Fruit fly (Drosophila melanogaster) S2 (cell line): ENCODE measurements around the gene Lrrk.

Experiments
- CG8478 ChIP-seq: fragments of >200 bp; optimal IDR thresholded peaks from 2 replicates; lab custom pipeline; 2018
- CTCF ChIP-seq, 2 experiments: fragments of >200 bp; optimal IDR thresholded peaks; 2 replicates each; lab custom pipeline; 2018

DNA sequence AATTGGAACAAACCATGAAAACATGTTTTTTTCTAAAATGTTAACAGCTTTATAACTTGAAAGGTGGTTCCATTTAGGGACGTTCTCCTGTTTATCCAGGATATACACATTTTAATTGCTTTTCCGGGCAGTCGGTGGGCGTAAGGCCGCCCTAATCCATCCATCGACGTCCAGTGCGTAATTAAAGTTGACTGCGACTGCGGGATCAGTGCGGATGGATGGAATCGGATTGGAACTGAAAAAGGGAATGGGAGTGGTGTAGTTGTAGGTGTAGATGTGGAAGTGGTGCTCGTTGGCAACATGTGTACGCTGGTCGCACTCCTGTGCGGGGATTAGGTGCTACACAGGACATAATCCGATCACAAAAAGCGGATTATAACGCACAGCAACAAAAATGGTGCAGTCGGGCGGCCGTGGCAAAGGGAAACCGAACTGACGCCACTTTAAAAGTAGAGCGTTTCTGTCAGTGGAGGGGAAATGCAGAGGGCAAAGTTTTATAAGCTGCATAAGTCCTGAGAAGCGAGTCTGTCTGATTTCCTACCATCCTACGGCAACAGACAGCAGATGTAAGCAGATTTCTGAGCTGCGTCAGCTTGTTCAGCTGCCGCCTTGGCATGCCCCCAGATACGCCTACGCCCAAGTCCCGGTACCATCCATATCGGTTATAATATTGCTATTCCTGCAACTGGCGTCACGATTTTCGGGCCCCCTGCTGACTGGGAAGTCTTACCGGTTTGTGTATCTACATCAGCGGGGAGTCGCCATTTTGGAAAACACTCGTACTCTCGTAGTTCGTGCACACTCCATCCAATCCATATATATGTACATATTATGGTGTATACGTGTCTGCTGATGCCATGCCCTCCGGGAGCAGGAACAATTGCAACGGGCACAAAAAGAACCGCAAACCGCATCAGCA, 37.6 kb upstream of the Lrrk start:
- TF ChIP-seq CG8478 (no peak), CTCF (optimal IDR thresholded peaks at IDR 0.05; lab: Kevin White, UChicago) (no peak)
